Fruit fly (Drosophila melanogaster) whole organism, embryonic: ENCODE measurements around the gene Gale.

Source experiments
- Adf1 ChIP-seq: fragments of 200-800 bp; sonication (Bioruptor generic); IDR thresholded peaks from 2 replicates; pipeline ENCODE4 v1.3.6; 2022; ENCODE audit warnings: missing biosample characterization, missing genetic modification characterization
- Blimp-1 ChIP-seq: fragments of 200-800 bp; sonication (Bioruptor generic); optimal IDR thresholded peaks from 3 replicates; lab custom pipeline; 2018; ENCODE audit warnings: missing biosample characterization, missing genetic modification characterization, mild to moderate bottlenecking, moderate library complexity, missing genetic modification reagents
- CG10274 ChIP-seq: fragments of 200-800 bp; sonication (Bioruptor generic); optimal IDR thresholded peaks from 3 replicates; lab custom pipeline; 2017; ENCODE audit warnings: missing biosample characterization, mild to moderate bottlenecking, missing genetic modification characterization
- CG10565 ChIP-seq: fragments of 200-800 bp; sonication (Bioruptor generic); optimal IDR thresholded peaks from 3 replicates; lab custom pipeline; 2016; ENCODE audit warnings: missing biosample characterization, mild to moderate bottlenecking, missing genetic modification characterization
- CG11560 ChIP-seq: fragments of 200-800 bp; sonication (Bioruptor generic); IDR thresholded peaks from 3 replicates; pipeline ENCODE4 v1.3.6; 2022; ENCODE audit warnings: missing biosample characterization, missing genetic modification characterization
- CG11695 ChIP-seq: fragments of 200-800 bp; sonication (Bioruptor generic); IDR thresholded peaks from 3 replicates; pipeline ENCODE4 v1.3.6; 2022; ENCODE audit warnings: missing biosample characterization, missing genetic modification characterization
- CG12071 ChIP-seq: fragments of 200-800 bp; sonication (Bioruptor generic); optimal IDR thresholded peaks from 3 replicates; lab custom pipeline; 2018; ENCODE audit warnings: missing biosample characterization, mild to moderate bottlenecking, missing genetic modification characterization
- CG17568 ChIP-seq: fragments of 200-800 bp; sonication (Bioruptor generic); optimal IDR thresholded peaks from 2 replicates; lab custom pipeline; 2018; ENCODE audit warnings: missing biosample characterization, mild to moderate bottlenecking, missing genetic modification characterization, moderate library complexity
- CG18619 ChIP-seq: fragments of 200-800 bp; sonication (Bioruptor generic); optimal IDR thresholded peaks from 3 replicates; lab custom pipeline; 2017; ENCODE audit warnings: missing biosample characterization, mild to moderate bottlenecking, missing genetic modification characterization
- CG2116 ChIP-seq: fragments of 200-800 bp; sonication (Bioruptor generic); optimal IDR thresholded peaks from 3 replicates; lab custom pipeline; 2018; ENCODE audit warnings: missing biosample characterization, mild to moderate bottlenecking, missing genetic modification characterization
- CG2678 ChIP-seq: fragments of 200-800 bp; sonication (Bioruptor generic); optimal IDR thresholded peaks from 3 replicates; lab custom pipeline; 2019; ENCODE audit warnings: missing biosample characterization, mild to moderate bottlenecking, missing genetic modification characterization, moderate library complexity
- CG2889 ChIP-seq: fragments of 200-800 bp; sonication (Bioruptor generic); IDR thresholded peaks from 3 replicates; pipeline ENCODE4 v1.3.6; 2022; ENCODE audit warnings: missing biosample characterization, missing genetic modification characterization
- CG31224 ChIP-seq: fragments of 200-800 bp; sonication (Bioruptor generic); IDR thresholded peaks from 2 replicates; pipeline ENCODE4 v1.3.6; 2022; ENCODE audit warnings: missing biosample characterization, missing genetic modification characterization
- CG3407 ChIP-seq: fragments of 200-800 bp; sonication (Bioruptor generic); optimal IDR thresholded peaks from 2 replicates; lab custom pipeline; 2018; ENCODE audit warnings: missing biosample characterization, mild to moderate bottlenecking, missing genetic modification characterization
- CG4328 ChIP-seq: fragments of 200-800 bp; sonication (Bioruptor generic); optimal IDR thresholded peaks from 3 replicates; lab custom pipeline; 2017; ENCODE audit warnings: missing biosample characterization, missing genetic modification reagents, missing genetic modification characterization
- CG5180 ChIP-seq: fragments of 200-800 bp; sonication (Bioruptor generic); optimal IDR thresholded peaks from 3 replicates; lab custom pipeline; 2017; ENCODE audit warnings: missing biosample characterization, missing genetic modification characterization, mild to moderate bottlenecking, moderate library complexity, missing genetic modification reagents
- CG8290 ChIP-seq, 3 experiments: fragments of 200-800 bp; sonication (Bioruptor generic); optimal IDR thresholded peaks; 2 replicates each; lab custom pipeline; 2016 to 2019; ENCODE audit warnings: missing biosample characterization in 3 of 3, missing genetic modification characterization in 3 of 3, mild to moderate bottlenecking in 2 of 3, moderate library complexity in 1 of 3
- CG9437 ChIP-seq: fragments of 200-800 bp; sonication (Bioruptor generic); optimal IDR thresholded peaks from 2 replicates; lab custom pipeline; 2018; ENCODE audit warnings: missing biosample characterization, mild to moderate bottlenecking, missing genetic modification characterization
- CrebB ChIP-seq: fragments of 200-800 bp; sonication (Bioruptor generic); optimal IDR thresholded peaks from 3 replicates; lab custom pipeline; 2018; ENCODE audit warnings: missing biosample characterization, mild to moderate bottlenecking, missing genetic modification characterization
- D19B ChIP-seq: fragments of 200-800 bp; sonication (Bioruptor generic); optimal IDR thresholded peaks from 2 replicates; lab custom pipeline; 2017; ENCODE audit warnings: missing biosample characterization, mild to moderate bottlenecking, missing genetic modification characterization
- Dip2 ChIP-seq: fragments of 200-800 bp; sonication (Bioruptor generic); IDR thresholded peaks from 2 replicates; pipeline ENCODE4 v1.3.6; 2022; ENCODE audit warnings: missing biosample characterization, missing genetic modification characterization
- Doc2 ChIP-seq: fragments of 200-800 bp; sonication (Bioruptor generic); IDR thresholded peaks from 2 replicates; pipeline ENCODE4 v1.3.6; 2022; ENCODE audit warnings: missing biosample characterization, missing genetic modification characterization
- Gsc ChIP-seq: fragments of 200-800 bp; sonication (Bioruptor generic); IDR thresholded peaks from 2 replicates; pipeline ENCODE4 v1.3.6; 2022; ENCODE audit warnings: missing biosample characterization, missing genetic modification characterization
- HHEX ChIP-seq: fragments of 200-800 bp; sonication (Bioruptor generic); optimal IDR thresholded peaks from 3 replicates; lab custom pipeline; 2017; ENCODE audit warnings: missing biosample characterization, mild to moderate bottlenecking, missing genetic modification characterization, missing genetic modification reagents
- Hey ChIP-seq: fragments of 200-800 bp; sonication (Bioruptor generic); optimal IDR thresholded peaks from 3 replicates; lab custom pipeline; 2018; ENCODE audit warnings: missing biosample characterization, mild to moderate bottlenecking, missing genetic modification characterization
- Kr ChIP-seq: fragments of 200-800 bp; sonication (Bioruptor generic); optimal IDR thresholded peaks from 2 replicates; lab custom pipeline; 2017; ENCODE audit warnings: missing biosample characterization, mild to moderate bottlenecking, missing genetic modification characterization
- NFAT ChIP-seq: fragments of 200-800 bp; sonication (Bioruptor generic); IDR thresholded peaks from 2 replicates; pipeline ENCODE4 v1.3.6; 2022; ENCODE audit warnings: missing biosample characterization, missing genetic modification characterization
- Nf-YA ChIP-seq: fragments of 200-800 bp; sonication (Bioruptor generic); IDR thresholded peaks from 2 replicates; pipeline ENCODE4 v1.3.6; 2022; ENCODE audit warnings: missing biosample characterization, missing genetic modification characterization
- NfI ChIP-seq: fragments of 200-800 bp; sonication (Bioruptor generic); optimal IDR thresholded peaks from 3 replicates; lab custom pipeline; 2018; ENCODE audit warnings: missing biosample characterization, mild to moderate bottlenecking, missing genetic modification characterization, moderate library complexity
- Sox100B ChIP-seq: fragments of 200-800 bp; sonication (Bioruptor generic); optimal IDR thresholded peaks from 3 replicates; lab custom pipeline; 2018; ENCODE audit warnings: missing biosample characterization, mild to moderate bottlenecking, missing genetic modification characterization
- Sry-δ ChIP-seq: fragments of 200-800 bp; sonication (Bioruptor generic); optimal IDR thresholded peaks from 2 replicates; lab custom pipeline; 2016; ENCODE audit warnings: missing biosample characterization, missing genetic modification characterization
- aop ChIP-seq: fragments of 200-800 bp; sonication (Bioruptor generic); IDR thresholded peaks from 2 replicates; pipeline ENCODE4 v1.3.6; 2022; ENCODE audit warnings: missing biosample characterization, missing genetic modification characterization
- ase ChIP-seq: fragments of 200-800 bp; sonication (Bioruptor generic); IDR thresholded peaks from 3 replicates; pipeline ENCODE4 v1.3.6; 2022; ENCODE audit warnings: missing biosample characterization, missing genetic modification characterization
- caup ChIP-seq: fragments of 200-800 bp; sonication (Bioruptor generic); optimal IDR thresholded peaks from 3 replicates; lab custom pipeline; 2017; ENCODE audit warnings: missing biosample characterization, mild to moderate bottlenecking, missing genetic modification characterization, moderate library complexity; ENCODE audit not compliant: severe bottlenecking
- dpn ChIP-seq, 2 experiments: fragments of 200-800 bp; sonication (Bioruptor generic); optimal IDR thresholded peaks; 3 replicates each; lab custom pipeline; 2016; ENCODE audit warnings: missing biosample characterization in 2 of 2, missing genetic modification characterization in 2 of 2
- eve ChIP-seq, 2 experiments: fragments of >200 bp; optimal IDR thresholded peaks; 2 replicates each; lab custom pipeline; 2017; ENCODE audit warnings: missing biosample characterization in 2 of 2, missing genetic modification characterization in 2 of 2
- fd3F ChIP-seq: fragments of 200-800 bp; sonication (Bioruptor generic); optimal IDR thresholded peaks from 2 replicates; lab custom pipeline; 2018; ENCODE audit warnings: missing biosample characterization, mild to moderate bottlenecking, missing genetic modification characterization, moderate library complexity
- her ChIP-seq: fragments of 200-800 bp; sonication (Bioruptor generic); optimal IDR thresholded peaks from 2 replicates; lab custom pipeline; 2016; ENCODE audit warnings: missing biosample characterization, missing genetic modification characterization
- hkb ChIP-seq, 2 experiments: fragments of 200-800 bp in 1 of 2; fragments of >200 bp in 1 of 2; sonication (Bioruptor generic) in 1 of 2; IDR thresholded peaks in 1 of 2; optimal IDR thresholded peaks in 1 of 2; 2 replicates each; pipeline versions ENCODE4 v1.3.6 to Lab custom; 2017 to 2022; ENCODE audit warnings: missing biosample characterization in 1 of 2, missing genetic modification characterization in 1 of 2
- klu ChIP-seq: fragments of 200-800 bp; sonication (Bioruptor generic); IDR thresholded peaks from 2 replicates; pipeline ENCODE4 v1.3.6; 2022; ENCODE audit warnings: missing biosample characterization, missing genetic modification characterization
- luna ChIP-seq: fragments of 200-800 bp; sonication (Bioruptor generic); optimal IDR thresholded peaks from 2 replicates; lab custom pipeline; 2016; ENCODE audit warnings: missing biosample characterization, missing genetic modification characterization
- odd ChIP-seq: fragments of 200-800 bp; sonication (Bioruptor generic); optimal IDR thresholded peaks from 2 replicates; lab custom pipeline; 2017; ENCODE audit warnings: missing biosample characterization, mild to moderate bottlenecking, missing genetic modification characterization
- pb ChIP-seq: fragments of 200-800 bp; sonication (Bioruptor generic); optimal IDR thresholded peaks from 3 replicates; lab custom pipeline; 2016; ENCODE audit warnings: missing biosample characterization, missing genetic modification characterization
- sd ChIP-seq: fragments of 200-800 bp; sonication (Bioruptor generic); optimal IDR thresholded peaks from 3 replicates; lab custom pipeline; 2018; ENCODE audit warnings: missing biosample characterization, mild to moderate bottlenecking, missing genetic modification characterization, moderate library complexity
- ttk ChIP-seq: fragments of 200-800 bp; sonication (Bioruptor generic); IDR thresholded peaks from 2 replicates; pipeline ENCODE4 v2.1.2; 2022; ENCODE audit warnings: missing biosample characterization, missing genetic modification characterization
- usp ChIP-seq: fragments of >200 bp; optimal IDR thresholded peaks from 2 replicates; lab custom pipeline; 2017; ENCODE audit warnings: missing biosample characterization, missing genetic modification characterization
- zen ChIP-seq: fragments of 200-800 bp; sonication (Bioruptor generic); optimal IDR thresholded peaks from 3 replicates; lab custom pipeline; 2018; ENCODE audit warnings: missing biosample characterization, mild to moderate bottlenecking, missing genetic modification characterization, moderate library complexity

The Gale gene

DNA sequence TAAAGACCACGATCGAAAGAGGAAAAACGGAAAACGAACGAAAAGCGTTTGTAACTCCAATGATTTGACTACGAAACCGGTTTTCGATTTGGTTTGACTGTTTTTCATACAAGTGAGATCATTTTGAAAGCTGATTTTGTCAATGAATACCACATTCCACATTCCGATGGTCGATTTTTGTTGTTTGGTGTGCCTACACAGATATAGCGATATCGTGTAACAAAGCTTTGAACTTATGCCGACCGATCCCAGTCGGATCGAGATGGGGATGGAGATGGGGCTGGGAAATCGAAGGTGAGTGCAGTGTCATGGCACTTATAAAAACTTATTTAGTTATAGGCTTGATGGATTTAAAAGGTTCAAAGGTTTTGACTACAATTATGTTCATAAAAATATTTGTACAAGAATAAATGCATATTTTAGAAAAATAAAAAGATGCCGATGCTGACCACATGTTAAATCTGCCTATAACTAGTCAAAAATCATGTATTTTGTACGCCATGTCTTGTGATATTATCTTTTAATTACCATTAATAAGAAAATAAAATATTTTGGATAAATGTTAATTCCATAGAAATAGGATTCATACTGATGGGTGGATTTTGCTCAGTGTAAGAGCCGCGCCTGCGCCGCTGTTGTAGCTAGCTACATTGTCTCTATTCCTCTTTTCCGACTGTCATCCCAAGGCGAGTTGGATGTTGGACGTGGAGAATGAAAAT, 6.0 kb upstream of the Gale start (continued):
- TF ChIP-seq CrebB (tag; lab: Kevin White, UChicago): no peak
- TF ChIP-seq sd (tag; lab: Kevin White, UChicago): peak; percentile 88
- TF ChIP-seq HHEX (GFP tag; lab: Kevin White, UChicago): peak; percentile 48
- peak in 1 of 2 experiments; percentile 50 for TF ChIP-seq dpn (GFP tag; optimal IDR thresholded peaks at IDR 0.05; lab: Kevin White, UChicago)
- TF ChIP-seq CG2889: 0 out of 3 replicates have a peak, but pooled peaks have one; percentile 24
- peak; percentile 8 for TF ChIP-seq fd3F (GFP tag; lab: Kevin White, UChicago)
- no peak for TF ChIP-seq Kr (GFP tag; lab: Kevin White, UChicago)
- TF ChIP-seq CG11560 (tag; lab: Robert Waterston, UW): no peak
- no peak for TF ChIP-seq odd (GFP tag; lab: Kevin White, UChicago)
- no peak for TF ChIP-seq CG2116 (GFP tag; lab: Kevin White, UChicago)
- peak in 1 of 2 experiments; percentile 57 for TF ChIP-seq eve (GFP tag; optimal IDR thresholded peaks at IDR 0.05; lab: Kevin White, UChicago)
- TF ChIP-seq klu (GFP tag; lab: Robert Waterston, UW): no peak
- TF ChIP-seq CG9437: peak; percentile 33
- no peak for TF ChIP-seq CG10274
- TF ChIP-seq CG2678 (tag; lab: Kevin White, UChicago): peak; percentile 71
- no peak for TF ChIP-seq luna (GFP tag; lab: Kevin White, UChicago)
- TF ChIP-seq Nf-YA (GFP tag; lab: Robert Waterston, UW): no peak
- 0 out of 2 replicates have a peak, but pooled peaks have one; percentile 28 for TF ChIP-seq CG31224 (GFP tag; lab: Robert Waterston, UW)
- peak; percentile 63 for TF ChIP-seq Blimp-1 (GFP tag; lab: Kevin White, UChicago)
- no peak for TF ChIP-seq Sry-δ (GFP tag; lab: Kevin White, UChicago)
- peak; percentile 29 for TF ChIP-seq D19B (GFP tag; lab: Kevin White, UChicago)
- peak; percentile 21 for TF ChIP-seq NfI (GFP tag; lab: Kevin White, UChicago)
- no peak for TF ChIP-seq Doc2 (GFP tag; lab: Robert Waterston, UW)
- no peak for TF ChIP-seq hkb (optimal IDR thresholded peaks at IDR 0.05; lab: Kevin White, UChicago)
- TF ChIP-seq hkb (GFP tag; IDR thresholded peaks at IDR 0.05; lab: Robert Waterston, UW): no peak
- TF ChIP-seq usp (GFP tag; lab: Kevin White, UChicago): no peak
- no peak for TF ChIP-seq pb
- TF ChIP-seq Dip2 (GFP tag; lab: Robert Waterston, UW): no peak
- TF ChIP-seq zen (tag; lab: Kevin White, UChicago): peak; percentile 3
- TF ChIP-seq Sox100B (GFP tag; lab: Kevin White, UChicago): peak; percentile 81
- TF ChIP-seq Gsc (GFP tag; lab: Robert Waterston, UW): no peak
- no peak for TF ChIP-seq ase (GFP tag; lab: Robert Waterston, UW)
- TF ChIP-seq CG18619: peak; percentile 51
- TF ChIP-seq ttk (GFP tag; lab: Robert Waterston, UW): 0 out of 2 replicates have a peak, but pooled peaks have one; percentile 33
- TF ChIP-seq CG4328: peak; percentile 7

DNA sequence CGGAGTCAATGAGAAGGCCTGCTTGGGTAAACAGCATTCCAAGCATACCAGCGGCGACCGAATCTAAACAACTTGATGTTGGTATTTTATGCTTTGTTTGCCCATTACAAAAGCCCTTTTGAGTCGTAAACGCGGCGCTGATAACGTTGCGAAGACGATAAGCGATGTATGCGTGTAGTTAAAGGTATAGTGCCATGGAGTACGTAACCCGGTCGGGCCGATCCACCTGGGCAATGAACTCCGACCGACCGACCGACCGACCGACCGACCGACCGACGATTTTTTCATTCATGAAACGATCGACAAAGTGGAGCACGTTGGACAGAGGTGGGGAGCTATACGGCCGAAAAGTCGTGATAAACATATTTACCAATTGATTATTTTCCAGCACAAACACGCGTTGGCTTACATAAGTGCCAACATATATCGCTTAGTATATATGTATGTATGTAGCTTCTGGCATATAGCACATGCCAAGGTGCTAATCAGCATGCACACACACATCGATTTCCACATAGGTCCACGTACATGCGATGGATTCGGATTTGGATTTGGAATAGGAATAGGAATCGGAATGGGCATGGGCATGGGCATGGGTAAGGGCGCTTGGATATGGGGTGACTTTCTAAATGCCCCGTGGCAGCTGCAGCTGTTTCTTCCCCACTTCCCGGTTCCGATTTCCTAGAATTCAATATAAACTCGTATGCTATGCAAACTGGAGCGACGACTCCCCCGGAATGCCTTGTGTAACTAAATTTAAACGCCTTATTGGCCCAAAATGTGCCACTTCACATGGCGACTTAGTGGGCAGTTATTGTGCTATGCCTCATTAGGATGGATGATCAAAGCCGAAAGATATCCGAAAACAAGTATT, 5.3 kb upstream of the Gale start:
- TF ChIP-seq Adf1: peak; percentile 37; the same call in 1 of the 2 replicates
- peak; percentile 14 for TF ChIP-seq caup (GFP tag; lab: Kevin White, UChicago)
- peak; percentile 5; the same call in 1 of the 2 replicates for TF ChIP-seq NFAT (GFP tag; lab: Robert Waterston, UW)
- TF ChIP-seq aop (GFP tag; lab: Robert Waterston, UW): 0 out of 2 replicates have a peak, but pooled peaks have one; percentile 13
- peak; percentile 44 for TF ChIP-seq CG17568 (GFP tag; lab: Kevin White, UChicago)
- peak; percentile 63 for TF ChIP-seq her (GFP tag; lab: Kevin White, UChicago)
- TF ChIP-seq CG11695 (GFP tag; lab: Robert Waterston, UW): no peak
- TF ChIP-seq CG5180 (GFP tag; lab: Kevin White, UChicago): no peak
- TF ChIP-seq CG8290 (GFP tag; optimal IDR thresholded peaks at IDR 0.05; lab: Kevin White, UChicago): no peak
- peak; percentile 40 to 58 for TF ChIP-seq CG8290 (tag; optimal IDR thresholded peaks at IDR 0.05; lab: Kevin White, UChicago)
- peak; percentile 45 for TF ChIP-seq CG3407
- no peak for TF ChIP-seq CG10565
- TF ChIP-seq Hey: peak; percentile 52
- TF ChIP-seq CG12071 (GFP tag; lab: Kevin White, UChicago): peak; percentile 48
